Worm (Caenorhabditis elegans): Measurements from ENCODE around the gene Y56A3A.6.

Gene Y56A3A.6

DNA sequence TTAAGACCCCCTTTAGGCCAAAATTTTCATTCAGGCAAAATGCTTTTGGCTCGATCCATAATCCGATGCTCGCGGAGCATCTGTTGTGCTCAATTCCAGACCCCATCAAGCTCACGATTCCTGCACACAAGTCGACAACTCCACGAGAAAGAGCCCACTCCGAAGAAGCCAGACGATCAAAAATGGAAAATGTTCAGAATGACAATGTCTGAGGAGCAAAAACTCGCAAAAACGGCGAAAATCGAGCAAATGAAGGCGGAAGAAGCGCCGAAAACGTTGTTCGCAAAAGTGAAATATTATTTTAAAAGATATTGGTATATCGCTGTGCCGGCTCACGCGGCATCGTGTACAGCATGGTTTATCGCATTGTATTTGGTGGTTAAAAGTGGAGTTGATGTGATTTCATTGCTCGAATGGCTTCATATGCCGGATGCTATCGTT, 43.1 kb upstream of the Y56A3A.6 start, which contains the start of gene Y56A3A.22 (continued):
- TF ChIP-seq nhr-11 (tag; optimal IDR thresholded peaks at IDR 0.05) (no peak), snpc-4 (tag; optimal IDR thresholded peaks at IDR 0.05) (no peak), dmd-9 (GFP tag; IDR thresholded peaks at IDR 0.05) (no peak), set-16 (GFP tag; IDR thresholded peaks at IDR 0.05) (peak; percentile 22; the same call in 1 of the 2 replicates), snpc-1.2 (GFP tag; IDR thresholded peaks at IDR 0.05) (peak; percentile 69), zfp-3 (GFP tag; conservative IDR thresholded peaks at IDR 0.05) (no peak; the same call in 1 of the 2 replicates), madf-5 (GFP tag; IDR thresholded peaks at IDR 0.05) (no peak), Y105C5A.15 (GFP tag; IDR thresholded peaks at IDR 0.05) (no peak), T26A8.4 (GFP tag; IDR thresholded peaks at IDR 0.05) (peak; percentile 85), nhr-41 (GFP tag; IDR thresholded peaks at IDR 0.05) (no peak), ama-1 (optimal IDR thresholded peaks at IDR 0.05) (peak; percentile 92), ces-1 (GFP tag; optimal IDR thresholded peaks at IDR 0.05) (no peak), nhr-42 (GFP tag; IDR thresholded peaks at IDR 0.05) (peak; percentile 59), vab-7 (GFP tag; IDR thresholded peaks at IDR 0.05) (peak; percentile 39; the same call in 1 of the 2 replicates), lin-38 (GFP tag; IDR thresholded peaks at IDR 0.05) (peak; percentile 55), ZK546.5 (tag; optimal IDR thresholded peaks at IDR 0.05) (no peak), gei-8 (GFP tag; optimal IDR thresholded peaks at IDR 0.05) (peak; percentile 78), F26F4.8 (GFP tag; conservative IDR thresholded peaks at IDR 0.05) (no peak), fos-1 (tag; optimal IDR thresholded peaks at IDR 0.05) (no peak), aly-2 (tag; optimal IDR thresholded peaks at IDR 0.05) (no peak), madf-9 (GFP tag; conservative IDR thresholded peaks at IDR 0.05) (peak; percentile 17; the same call in 1 of the 2 replicates), dmd-6 (GFP tag; IDR thresholded peaks at IDR 0.05) (no peak), lsy-2 (tag; optimal IDR thresholded peaks at IDR 0.05) (peak in 1 of 2 experiments; percentile 3), mdt-29 (GFP tag; IDR thresholded peaks at IDR 0.05) (no peak), hlh-30 (tag; optimal IDR thresholded peaks at IDR 0.05; ENCODE audit: insufficient read depth) (no peak), lin-13 (GFP tag; optimal IDR thresholded peaks at IDR 0.05) (no peak), nhr-10 (tag; optimal IDR thresholded peaks at IDR 0.05) (no peak), aha-1 (tag) (peak; percentile 96), unc-130 (GFP tag; optimal IDR thresholded peaks at IDR 0.05) (no peak), duxl-1 (tag; optimal IDR thresholded peaks at IDR 0.05; ENCODE audit: poor library complexity) (peak; percentile 23), nhr-111 (GFP tag; optimal IDR thresholded peaks at IDR 0.05) (peak; percentile 65), ceh-28 (tag; optimal IDR thresholded peaks at IDR 0.05) (no peak), lim-7 (GFP tag; IDR thresholded peaks at IDR 0.05) (0 out of 2 replicates have a peak, but pooled peaks have one; percentile 21), T20F7.1 (GFP tag; optimal IDR thresholded peaks at IDR 0.05) (no peak), daf-8 (GFP tag; IDR thresholded peaks at IDR 0.05) (no peak), F10B5.3 (tag; optimal IDR thresholded peaks at IDR 0.05) (no peak), egl-27 (tag; optimal IDR thresholded peaks at IDR 0.05) (no peak), unc-39 (tag; optimal IDR thresholded peaks at IDR 0.05) (no peak), zip-2 (tag; optimal IDR thresholded peaks at IDR 0.05) (no peak), dve-1 (tag; optimal IDR thresholded peaks at IDR 0.05; ENCODE audit: insufficient read depth) (peak; percentile 43), hlh-11 (tag; optimal IDR thresholded peaks at IDR 0.05) (peak; percentile 42), daf-16 (GFP tag; optimal IDR thresholded peaks at IDR 0.05) (peak in 1 of 2 experiments; percentile 69), daf-16 (tag; optimal IDR thresholded peaks at IDR 0.05) (peak; percentile 27), nhr-102 (tag; optimal IDR thresholded peaks at IDR 0.05) (peak; percentile 74), F44E2.7 (GFP tag; IDR thresholded peaks at IDR 0.05) (no peak), nhr-48 (tag; optimal IDR thresholded peaks at IDR 0.05) (peak; percentile 14), mxl-2 (GFP tag; conservative IDR thresholded peaks at IDR 0.05) (no peak), R02D3.7 (tag; optimal IDR thresholded peaks at IDR 0.05) (no peak), rbr-2 (tag; optimal IDR thresholded peaks at IDR 0.05) (peak; percentile 44), lin-15B (tag; optimal IDR thresholded peaks at IDR 0.05) (no peak), ztf-11 (tag; optimal IDR thresholded peaks at IDR 0.05) (no peak), dpl-1 (GFP tag; optimal IDR thresholded peaks at IDR 0.05) (no peak)

Measured in whole organism, L4 larva.